Fruit fly (Drosophila melanogaster) whole organism, embryonic: ENCODE results near the gene dah.

Experiments used
- Atf3 ChIP-seq: fragments of 200-800 bp; sonication (Bioruptor generic); optimal IDR thresholded peaks from 3 replicates; lab custom pipeline; 2016; ENCODE audit warnings: missing biosample characterization, missing genetic modification characterization
- B-H1 ChIP-seq: fragments of 200-800 bp; sonication (Bioruptor generic); IDR thresholded peaks from 3 replicates; pipeline ENCODE4 v1.3.6; 2022; ENCODE audit warnings: missing biosample characterization, missing genetic modification characterization
- Bgb ChIP-seq: fragments of 200-800 bp; sonication (Bioruptor generic); IDR thresholded peaks from 2 replicates; pipeline ENCODE4 v1.3.6; 2022; ENCODE audit warnings: missing biosample characterization, missing genetic modification characterization; ENCODE audit not compliant: partially characterized antibody
- CG10431 ChIP-seq: fragments of 200-800 bp; sonication (Bioruptor generic); optimal IDR thresholded peaks from 3 replicates; lab custom pipeline; 2018; ENCODE audit warnings: missing biosample characterization, mild to moderate bottlenecking, missing genetic modification characterization
- CG11456 ChIP-seq: fragments of 200-800 bp; sonication (Bioruptor generic); IDR thresholded peaks from 3 replicates; pipeline ENCODE4 v1.3.6; 2022; ENCODE audit warnings: missing biosample characterization, missing genetic modification characterization
- CG12659 ChIP-seq: fragments of 200-800 bp; sonication (Bioruptor generic); optimal IDR thresholded peaks from 3 replicates; lab custom pipeline; 2017; ENCODE audit warnings: mild to moderate bottlenecking, missing biosample characterization, missing genetic modification reagents, missing genetic modification characterization
- CG1602 ChIP-seq: fragments of 200-800 bp; sonication (Bioruptor generic); optimal IDR thresholded peaks from 3 replicates; lab custom pipeline; 2016; ENCODE audit warnings: missing biosample characterization, missing genetic modification characterization
- CG16863 ChIP-seq: fragments of 200-800 bp; sonication (Bioruptor generic); optimal IDR thresholded peaks from 3 replicates; lab custom pipeline; 2016; ENCODE audit warnings: missing biosample characterization, missing genetic modification characterization
- CG17186 ChIP-seq: fragments of 200-800 bp; sonication (Bioruptor generic); optimal IDR thresholded peaks from 3 replicates; lab custom pipeline; 2017; ENCODE audit warnings: missing biosample characterization, missing genetic modification reagents, missing genetic modification characterization
- CG1832 ChIP-seq: fragments of 200-800 bp; sonication (Bioruptor generic); optimal IDR thresholded peaks from 2 replicates; lab custom pipeline; 2017; ENCODE audit warnings: missing biosample characterization, mild to moderate bottlenecking, missing genetic modification characterization, inconsistent platforms
- CG3065 ChIP-seq: fragments of 200-800 bp; sonication (Bioruptor generic); optimal IDR thresholded peaks from 2 replicates; lab custom pipeline; 2016; ENCODE audit warnings: missing biosample characterization, missing genetic modification characterization
- CG33213 ChIP-seq: fragments of 200-800 bp; sonication (Bioruptor generic); optimal IDR thresholded peaks from 3 replicates; lab custom pipeline; 2016; ENCODE audit warnings: missing biosample characterization, missing genetic modification characterization
- CG3838 ChIP-seq: fragments of 200-800 bp; sonication (Bioruptor generic); optimal IDR thresholded peaks from 3 replicates; lab custom pipeline; 2016; ENCODE audit warnings: missing biosample characterization, missing genetic modification characterization
- CG4854 ChIP-seq: fragments of 200-800 bp; sonication (Bioruptor generic); optimal IDR thresholded peaks from 2 replicates; lab custom pipeline; 2016; ENCODE audit warnings: missing biosample characterization, missing genetic modification characterization, inconsistent platforms
- CG8089 ChIP-seq: fragments of 200-800 bp; sonication (Bioruptor generic); optimal IDR thresholded peaks from 3 replicates; lab custom pipeline; 2016; ENCODE audit warnings: missing biosample characterization, missing genetic modification characterization
- CrebB ChIP-seq: fragments of 200-800 bp; sonication (Bioruptor generic); optimal IDR thresholded peaks from 3 replicates; lab custom pipeline; 2018; ENCODE audit warnings: missing biosample characterization, mild to moderate bottlenecking, missing genetic modification characterization
- Ets97D ChIP-seq: fragments of 200-800 bp; sonication (Bioruptor generic); optimal IDR thresholded peaks from 3 replicates; lab custom pipeline; 2016; ENCODE audit warnings: missing biosample characterization, missing genetic modification characterization
- Gug ChIP-seq: fragments of 200-800 bp; sonication (Bioruptor generic); IDR thresholded peaks from 4 replicates; pipeline ENCODE4 v1.3.6; 2022; ENCODE audit warnings: missing biosample characterization, missing genetic modification characterization
- HLH3B ChIP-seq: fragments of 200-800 bp; sonication (Bioruptor generic); IDR thresholded peaks from 2 replicates; pipeline ENCODE4 v1.3.6; 2022; ENCODE audit warnings: missing biosample characterization, missing genetic modification characterization
- Med ChIP-seq: fragments of 200-800 bp; sonication (Bioruptor generic); peaks from one replicate; lab custom pipeline; 2016; ENCODE audit warnings: missing biosample characterization, missing genetic modification characterization, mild to moderate bottlenecking, inconsistent platforms, moderate library complexity
- Poxn ChIP-seq: fragments of 200-800 bp; sonication (Bioruptor generic); IDR thresholded peaks from 2 replicates; pipeline ENCODE4 v1.3.6; 2022; ENCODE audit warnings: missing biosample characterization, missing genetic modification characterization
- Rx ChIP-seq: fragments of 200-800 bp; sonication (Bioruptor generic); IDR thresholded peaks from 2 replicates; pipeline ENCODE4 v1.3.6; 2022; ENCODE audit warnings: missing biosample characterization, missing genetic modification characterization
- Scr ChIP-seq: fragments of 200-800 bp; sonication (Bioruptor generic); IDR thresholded peaks from 2 replicates; pipeline ENCODE4 v1.3.6; 2022; ENCODE audit warnings: missing biosample characterization, missing genetic modification characterization; ENCODE audit not compliant: partially characterized antibody
- Spps ChIP-seq: fragments of 200-800 bp; sonication (Bioruptor generic); optimal IDR thresholded peaks from 2 replicates; lab custom pipeline; 2018; ENCODE audit warnings: missing biosample characterization, mild to moderate bottlenecking, missing genetic modification characterization
- Trl ChIP-seq, 3 experiments: fragments of >200 bp in 2 of 3; fragments of 200-800 bp in 1 of 3; sonication (Bioruptor generic) in 1 of 3; optimal IDR thresholded peaks; 2 replicates in 1 of 3; 3 replicates in 2 of 3; lab custom pipeline; 2016 to 2017; ENCODE audit warnings: missing biosample characterization in 1 of 3, missing genetic modification characterization in 1 of 3
- YL-1 ChIP-seq: fragments of 200-800 bp; sonication (Bioruptor generic); optimal IDR thresholded peaks from 3 replicates; lab custom pipeline; 2017; ENCODE audit warnings: missing biosample characterization, mild to moderate bottlenecking, missing genetic modification characterization
- bcd ChIP-seq: fragments of 200-800 bp; sonication (Bioruptor generic); optimal IDR thresholded peaks from 2 replicates; lab custom pipeline; 2017; ENCODE audit warnings: missing biosample characterization, mild to moderate bottlenecking, missing genetic modification characterization
- bowl ChIP-seq: fragments of 200-800 bp; sonication (Bioruptor generic); IDR thresholded peaks from 2 replicates; pipeline ENCODE4 v1.3.6; 2022; ENCODE audit warnings: missing biosample characterization, missing genetic modification characterization
- bsh ChIP-seq, 2 experiments: fragments of 200-800 bp; sonication (Bioruptor generic); optimal IDR thresholded peaks; 2 replicates each; lab custom pipeline; 2017 to 2018; ENCODE audit warnings: mild to moderate bottlenecking in 2 of 2, missing biosample characterization in 2 of 2, missing genetic modification characterization in 2 of 2, moderate library complexity in 1 of 2
- caup ChIP-seq: fragments of 200-800 bp; sonication (Bioruptor generic); optimal IDR thresholded peaks from 3 replicates; lab custom pipeline; 2017; ENCODE audit warnings: missing biosample characterization, mild to moderate bottlenecking, missing genetic modification characterization, moderate library complexity; ENCODE audit not compliant: severe bottlenecking
- ci ChIP-seq: fragments of 200-800 bp; sonication (Bioruptor generic); IDR thresholded peaks from 3 replicates; pipeline ENCODE4 v1.3.6; 2022; ENCODE audit warnings: missing biosample characterization, missing genetic modification characterization
- fd102C ChIP-seq: fragments of 200-800 bp; sonication (Bioruptor generic); optimal IDR thresholded peaks from 2 replicates; lab custom pipeline; 2018; ENCODE audit warnings: missing biosample characterization, mild to moderate bottlenecking, missing genetic modification characterization, moderate library complexity
- ftz-f1 ChIP-seq: fragments of 200-800 bp; sonication (Bioruptor generic); optimal IDR thresholded peaks from 2 replicates; lab custom pipeline; 2016; ENCODE audit warnings: missing biosample characterization, missing genetic modification characterization
- gcm2 ChIP-seq: fragments of 200-800 bp; sonication (Bioruptor generic); optimal IDR thresholded peaks from 2 replicates; lab custom pipeline; 2016; ENCODE audit warnings: missing biosample characterization, missing genetic modification characterization
- hkb ChIP-seq, 2 experiments: fragments of 200-800 bp in 1 of 2; fragments of >200 bp in 1 of 2; sonication (Bioruptor generic) in 1 of 2; IDR thresholded peaks in 1 of 2; optimal IDR thresholded peaks in 1 of 2; 2 replicates each; pipeline versions ENCODE4 v1.3.6 to Lab custom; 2017 to 2022; ENCODE audit warnings: missing biosample characterization in 1 of 2, missing genetic modification characterization in 1 of 2
- jumu ChIP-seq: fragments of 200-800 bp; sonication (Bioruptor generic); optimal IDR thresholded peaks from 3 replicates; lab custom pipeline; 2016; ENCODE audit warnings: missing biosample characterization, missing genetic modification characterization
- lilli ChIP-seq: fragments of 200-800 bp; sonication (Bioruptor generic); optimal IDR thresholded peaks from 3 replicates; lab custom pipeline; 2016; ENCODE audit warnings: missing biosample characterization, missing genetic modification characterization
- nau ChIP-seq: fragments of 200-800 bp; sonication (Bioruptor generic); optimal IDR thresholded peaks from 3 replicates; lab custom pipeline; 2017; ENCODE audit warnings: missing biosample characterization, mild to moderate bottlenecking, missing genetic modification characterization, missing genetic modification reagents
- pan ChIP-seq, 4 experiments: fragments of >200 bp in 3 of 4; fragments of 200-800 bp in 1 of 4; sonication (Bioruptor generic) in 1 of 4; optimal IDR thresholded peaks in 3 of 4; IDR thresholded peaks in 1 of 4; 2 replicates each; pipeline versions ENCODE4 v1.3.6 to Lab custom; 2017 to 2022; ENCODE audit warnings: missing biosample characterization in 2 of 4, missing genetic modification characterization in 2 of 4, mixed read lengths in 1 of 4
- peb ChIP-seq: fragments of 200-800 bp; sonication (Bioruptor generic); IDR thresholded peaks from 2 replicates; pipeline ENCODE4 v1.3.6; 2022; ENCODE audit warnings: missing biosample characterization, missing genetic modification characterization
- pita ChIP-seq: fragments of 200-800 bp; sonication (Bioruptor generic); optimal IDR thresholded peaks from 2 replicates; lab custom pipeline; 2017; ENCODE audit warnings: missing biosample characterization, mild to moderate bottlenecking, missing genetic modification characterization
- repo ChIP-seq: fragments of 200-800 bp; sonication (Bioruptor generic); optimal IDR thresholded peaks from 2 replicates; lab custom pipeline; 2016; ENCODE audit warnings: missing biosample characterization, missing genetic modification characterization
- rib ChIP-seq: fragments of 200-800 bp; sonication (Bioruptor generic); IDR thresholded peaks from 2 replicates; pipeline ENCODE4 v1.3.6; 2022; ENCODE audit warnings: missing biosample characterization, missing genetic modification characterization
- sens-2 ChIP-seq: fragments of 200-800 bp; sonication (Bioruptor generic); IDR thresholded peaks from 2 replicates; pipeline ENCODE4 v1.3.6; 2022; ENCODE audit warnings: missing biosample characterization, missing genetic modification characterization
- sim ChIP-seq: fragments of 200-800 bp; sonication (Bioruptor generic); IDR thresholded peaks from 2 replicates; pipeline ENCODE4 v1.3.6; 2022; ENCODE audit warnings: missing biosample characterization, missing genetic modification characterization
- tgo ChIP-seq: fragments of 200-800 bp; sonication (Bioruptor generic); IDR thresholded peaks from 3 replicates; pipeline ENCODE4 v1.3.6; 2022; ENCODE audit warnings: missing biosample characterization, missing genetic modification characterization
- trem ChIP-seq: fragments of 200-800 bp; optimal IDR thresholded peaks from 3 replicates; lab custom pipeline; 2019; ENCODE audit warnings: missing biosample characterization, mild to moderate bottlenecking, missing genetic modification characterization, moderate library complexity

The dah gene

dm6 chrX:15320973-15321372 is 7.2 kb upstream of the dah start (continued):
- peak; percentile 52 for TF ChIP-seq CG1832 (GFP tag; lab: Kevin White, UChicago)
- no peak for TF ChIP-seq hkb (optimal IDR thresholded peaks at IDR 0.05; lab: Kevin White, UChicago)
- 0 out of 2 replicates have a peak, but pooled peaks have one; percentile 0 for TF ChIP-seq hkb (GFP tag; IDR thresholded peaks at IDR 0.05; lab: Robert Waterston, UW)
- no peak for TF ChIP-seq Rx (GFP tag; lab: Robert Waterston, UW)
- TF ChIP-seq CG33213 (GFP tag; lab: Kevin White, UChicago) = no peak
- no peak for TF ChIP-seq caup (GFP tag; lab: Kevin White, UChicago)
- peak; percentile 49 for TF ChIP-seq Med (GFP tag; lab: Kevin White, UChicago)
- no peak for TF ChIP-seq Poxn (GFP tag; lab: Robert Waterston, UW)
- no peak for TF ChIP-seq CG11456 (GFP tag; lab: Robert Waterston, UW)
- no peak for TF ChIP-seq sim (GFP tag; lab: Robert Waterston, UW)
- TF ChIP-seq bowl (GFP tag; lab: Robert Waterston, UW) = no peak
- TF ChIP-seq CrebB (tag; lab: Kevin White, UChicago) = no peak
- TF ChIP-seq CG1602 (GFP tag; lab: Kevin White, UChicago) = no peak
- no peak for TF ChIP-seq B-H1 (GFP tag; lab: Robert Waterston, UW)
- TF ChIP-seq nau (GFP tag; lab: Kevin White, UChicago) = no peak
- TF ChIP-seq trem (tag; lab: Kevin White, UChicago) = no peak
- no peak for TF ChIP-seq pan (optimal IDR thresholded peaks at IDR 0.05; lab: Kevin White, UChicago)
- no peak for TF ChIP-seq pan (GFP tag; optimal IDR thresholded peaks at IDR 0.05 in 1 of 2, IDR thresholded peaks at IDR 0.05 in 1 of 2)
- no peak for TF ChIP-seq jumu (GFP tag; lab: Kevin White, UChicago)
- TF ChIP-seq, all 482 proteins: peak for 6

dm6 chrX:15323302-15323880 is 4.8 kb upstream of the dah start:
- TF ChIP-seq repo (GFP tag; lab: Kevin White, UChicago) (peak; percentile 76), CG17186 (peak; percentile 94), Scr (GFP tag; lab: Robert Waterston, UW) (0 out of 2 replicates have a peak, but pooled peaks have one; percentile 30), peb (GFP tag; lab: Robert Waterston, UW) (peak; percentile 70), CG12659 (GFP tag; lab: Kevin White, UChicago) (peak; percentile 88), ci (peak; percentile 97), nau (GFP tag; lab: Kevin White, UChicago) (peak; percentile 75), CG3838 (GFP tag; lab: Kevin White, UChicago) (peak; percentile 46), sens-2 (GFP tag; lab: Robert Waterston, UW) (peak; percentile 75; the same call in 1 of the 2 replicates), bsh (GFP tag; optimal IDR thresholded peaks at IDR 0.05; lab: Kevin White, UChicago) (peak; percentile 13 to 75), Trl (optimal IDR thresholded peaks at IDR 0.05; lab: Kevin White, UChicago) (peak in 1 of 2 experiments; percentile 37), Trl (GFP tag; optimal IDR thresholded peaks at IDR 0.05; lab: Kevin White, UChicago) (peak; percentile 90), bcd (GFP tag; lab: Kevin White, UChicago) (peak; percentile 82), CG3065 (GFP tag; lab: Kevin White, UChicago) (peak; percentile 36), Spps (peak; percentile 12), Atf3 (peak; percentile 79), CG16863 (peak; percentile 83), HLH3B (peak; percentile 86), pita (GFP tag; lab: Kevin White, UChicago) (no peak), CG10431 (GFP tag; lab: Kevin White, UChicago) (peak; percentile 79), tgo (GFP tag; lab: Robert Waterston, UW) (peak; percentile 85), lilli (GFP tag; lab: Kevin White, UChicago) (peak; percentile 91), YL-1 (GFP tag; lab: Kevin White, UChicago) (peak; percentile 97), CG8089 (GFP tag; lab: Kevin White, UChicago) (peak; percentile 60), Ets97D (GFP tag; lab: Kevin White, UChicago) (peak; percentile 86), Gug (GFP tag; lab: Robert Waterston, UW) (peak; percentile 98), Bgb (peak; percentile 67), ftz-f1 (peak; percentile 99), gcm2 (peak; percentile 64), rib (GFP tag; lab: Robert Waterston, UW) (peak; percentile 93), fd102C (no peak), CG4854 (GFP tag; lab: Kevin White, UChicago) (peak; percentile 72)
